Fruit fly (Drosophila melanogaster): ENCODE measurements around the gene ninaD.

Gene ninaD

dm6 chr2L:18081328-18081727 lies at the start of gene ninaD:
TSS of gene ninaD (plus strand) at chr2L:18081628.
- TF ChIP-seq CG8301 (tag; optimal IDR thresholded peaks at IDR 0.05) (no peak), CG15710 (tag; optimal IDR thresholded peaks at IDR 0.05) (no peak), CG14655 (GFP tag; optimal IDR thresholded peaks at IDR 0.05) (no peak), gl (tag; optimal IDR thresholded peaks at IDR 0.05) (no peak), EcR (GFP tag; optimal IDR thresholded peaks at IDR 0.05) (no peak), fd96Ca (GFP tag; IDR thresholded peaks at IDR 0.05) (no peak), rn (GFP tag; IDR thresholded peaks at IDR 0.05) (no peak), Pif1B (GFP tag; optimal IDR thresholded peaks at IDR 0.05) (no peak), CG9948 (tag; optimal IDR thresholded peaks at IDR 0.05) (no peak), CG32121 (GFP tag; IDR thresholded peaks at IDR 0.05) (no peak), Ets98B (GFP tag; IDR thresholded peaks at IDR 0.05) (no peak), Pif1A (GFP tag; optimal IDR thresholded peaks at IDR 0.05) (no peak), D1 (tag; optimal IDR thresholded peaks at IDR 0.05) (no peak), CG8159 (tag; optimal IDR thresholded peaks at IDR 0.05) (no peak)

dm6 chr2L:18032741-18033140 lies 48.7 kb upstream of the ninaD start:
- TF ChIP-seq EcR (GFP tag; optimal IDR thresholded peaks at IDR 0.05) (no peak), rn (GFP tag; IDR thresholded peaks at IDR 0.05) (no peak), gl (tag; optimal IDR thresholded peaks at IDR 0.05) (no peak), CG17806 (tag; optimal IDR thresholded peaks at IDR 0.05) (no peak), CG15710 (tag; optimal IDR thresholded peaks at IDR 0.05) (no peak), fd96Ca (GFP tag; IDR thresholded peaks at IDR 0.05) (no peak), Pif1B (GFP tag; optimal IDR thresholded peaks at IDR 0.05) (no peak), CG12605 (GFP tag; IDR thresholded peaks at IDR 0.05) (no peak), CG14655 (GFP tag; optimal IDR thresholded peaks at IDR 0.05) (no peak), Ets98B (GFP tag; IDR thresholded peaks at IDR 0.05) (no peak), Snoo (tag; optimal IDR thresholded peaks at IDR 0.05) (no peak), CG9948 (tag; optimal IDR thresholded peaks at IDR 0.05) (no peak), CG34367 (tag; optimal IDR thresholded peaks at IDR 0.05) (no peak), CG4496 (GFP tag; IDR thresholded peaks at IDR 0.05) (no peak), CG8159 (tag; optimal IDR thresholded peaks at IDR 0.05) (no peak), D1 (tag; optimal IDR thresholded peaks at IDR 0.05) (no peak), Pif1A (GFP tag; optimal IDR thresholded peaks at IDR 0.05) (no peak), CG13204 (GFP tag; optimal IDR thresholded peaks at IDR 0.05) (no peak)

dm6 chr2L:18067266-18067665 lies 14.2 kb upstream of the ninaD start:
- no peak for TF ChIP-seq Pif1B (GFP tag; optimal IDR thresholded peaks at IDR 0.05)
- no peak for TF ChIP-seq CG4496 (GFP tag; IDR thresholded peaks at IDR 0.05)
- no peak for TF ChIP-seq CG17806 (tag; optimal IDR thresholded peaks at IDR 0.05)
- TF ChIP-seq Pif1A (GFP tag; optimal IDR thresholded peaks at IDR 0.05), result no peak

dm6 chr2L:18077969-18078368 lies 3.5 kb upstream of the ninaD start, which contains the start of gene Arr1:
TSS of gene Arr1 (plus strand) at chr2L:18078269.
- TF ChIP-seq Ets98B (GFP tag; IDR thresholded peaks at IDR 0.05), result no peak
- no peak for TF ChIP-seq CG9948 (tag; optimal IDR thresholded peaks at IDR 0.05)
- TF ChIP-seq CG10348 (GFP tag; IDR thresholded peaks at IDR 0.05), result no peak
- TF ChIP-seq CG34367 (tag; optimal IDR thresholded peaks at IDR 0.05), result no peak
- no peak for TF ChIP-seq CG14655 (GFP tag; optimal IDR thresholded peaks at IDR 0.05)
- no peak for TF ChIP-seq CG13204 (GFP tag; optimal IDR thresholded peaks at IDR 0.05)
- no peak for TF ChIP-seq CG12605 (GFP tag; IDR thresholded peaks at IDR 0.05)
- TF ChIP-seq CG32121 (GFP tag; IDR thresholded peaks at IDR 0.05), result no peak
- TF ChIP-seq CG15710 (tag; optimal IDR thresholded peaks at IDR 0.05), result no peak
- TF ChIP-seq CG17806 (tag; optimal IDR thresholded peaks at IDR 0.05), result no peak
- no peak for TF ChIP-seq CG4496 (GFP tag; IDR thresholded peaks at IDR 0.05)
- TF ChIP-seq Snoo (tag; optimal IDR thresholded peaks at IDR 0.05), result no peak
- no peak for TF ChIP-seq fd96Ca (GFP tag; IDR thresholded peaks at IDR 0.05)

dm6 chr2L:18083956-18084355 lies 2.5 kb downstream of the ninaD start, which contains the start of gene CG31741:
TSS of gene CG31741 (plus strand) at chr2L:18084256.
- TF ChIP-seq Snoo (tag; optimal IDR thresholded peaks at IDR 0.05), result no peak

dm6 chr2L:18091705-18092104 lies 10.3 kb downstream of the ninaD start:
- no peak for TF ChIP-seq Pif1B (GFP tag; optimal IDR thresholded peaks at IDR 0.05)
- no peak for TF ChIP-seq gl (tag; optimal IDR thresholded peaks at IDR 0.05)
- TF ChIP-seq fd96Ca (GFP tag; IDR thresholded peaks at IDR 0.05), result no peak
- no peak for TF ChIP-seq CG32121 (GFP tag; IDR thresholded peaks at IDR 0.05)
- TF ChIP-seq rn (GFP tag; IDR thresholded peaks at IDR 0.05), result no peak
- no peak for TF ChIP-seq CG13204 (GFP tag; optimal IDR thresholded peaks at IDR 0.05)
- TF ChIP-seq CG9948 (tag; optimal IDR thresholded peaks at IDR 0.05), result no peak
- TF ChIP-seq CG14655 (GFP tag; optimal IDR thresholded peaks at IDR 0.05), result no peak
- no peak for TF ChIP-seq CG10348 (GFP tag; IDR thresholded peaks at IDR 0.05)
- no peak for TF ChIP-seq CG34367 (tag; optimal IDR thresholded peaks at IDR 0.05)
- TF ChIP-seq CG12605 (GFP tag; IDR thresholded peaks at IDR 0.05), result no peak

- TF ChIP-seq Ets98B (GFP tag; IDR thresholded peaks at IDR 0.05), result no peak
- no peak for TF ChIP-seq gl (tag; optimal IDR thresholded peaks at IDR 0.05)
- no peak for TF ChIP-seq EcR (GFP tag; optimal IDR thresholded peaks at IDR 0.05)
- TF ChIP-seq fd96Ca (GFP tag; IDR thresholded peaks at IDR 0.05), result no peak
- TF ChIP-seq CG9948 (tag; optimal IDR thresholded peaks at IDR 0.05), result no peak
- TF ChIP-seq CG8159 (tag; optimal IDR thresholded peaks at IDR 0.05), result no peak
- no peak for TF ChIP-seq CG34367 (tag; optimal IDR thresholded peaks at IDR 0.05)
- no peak for TF ChIP-seq CG14655 (GFP tag; optimal IDR thresholded peaks at IDR 0.05)
- TF ChIP-seq CG12605 (GFP tag; IDR thresholded peaks at IDR 0.05), result no peak
- TF ChIP-seq CG17806 (tag; optimal IDR thresholded peaks at IDR 0.05), result no peak
- no peak for TF ChIP-seq Pif1A (GFP tag; optimal IDR thresholded peaks at IDR 0.05)
- TF ChIP-seq CG8301 (tag; optimal IDR thresholded peaks at IDR 0.05), result no peak
Measured at dm6 chr2L:18092156-18092555, 10.7 kb downstream of the ninaD start, which contains the start of gene CG15153. TSS of gene CG15153 (minus strand) at chr2L:18092256.
